Fruit fly (Drosophila melanogaster): ENCODE measurements around the gene CG43774.

The CG43774 gene

DNA sequence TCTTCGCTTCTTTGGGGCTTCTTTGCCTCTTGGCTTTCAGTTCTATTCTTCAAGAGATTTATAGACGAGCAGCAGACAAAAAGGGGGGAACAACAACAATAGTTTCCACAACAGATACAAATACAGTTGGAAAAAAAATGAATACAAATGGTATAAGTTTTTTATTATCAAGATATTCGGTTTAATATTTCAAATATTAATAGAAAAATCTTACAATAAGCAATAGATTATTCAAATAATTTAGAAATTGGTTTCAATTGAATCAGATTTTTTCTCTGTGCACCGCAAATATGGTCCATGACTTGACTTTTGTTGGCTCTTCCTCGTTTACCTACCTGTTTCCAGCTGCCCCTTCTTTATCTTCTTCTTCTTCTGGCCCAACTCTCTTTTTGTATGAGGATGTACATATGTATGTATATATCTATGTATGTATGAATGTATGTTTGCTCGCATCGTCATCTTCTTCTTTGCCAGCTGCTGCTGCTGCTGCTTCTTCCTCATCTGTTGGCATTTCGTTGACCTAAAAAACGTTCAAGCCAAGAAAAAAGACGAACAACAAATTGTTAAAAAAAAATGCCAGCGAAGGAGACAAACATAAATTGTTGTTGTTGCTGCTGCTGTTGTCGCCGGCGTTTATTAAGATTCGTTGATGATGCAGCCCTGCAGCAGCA, 45.1 kb downstream of the CG43774 start (continued):
- TF ChIP-seq sd (tag; optimal IDR thresholded peaks at IDR 0.05): peak; percentile 2
- TF ChIP-seq CG8359 (GFP tag; optimal IDR thresholded peaks at IDR 0.05; ENCODE audit: borderline replicate concordance): peak; percentile 43
- peak; percentile 75 for TF ChIP-seq sob (GFP tag; IDR thresholded peaks at IDR 0.05)
- no peak for TF ChIP-seq CG13624 (GFP tag; optimal IDR thresholded peaks at IDR 0.05)
- TF ChIP-seq Sox102F (GFP tag; optimal IDR thresholded peaks at IDR 0.05): peak; percentile 91
- TF ChIP-seq cg (GFP tag; optimal IDR thresholded peaks at IDR 0.05): peak; percentile 39
- peak; percentile 92 for TF ChIP-seq CG17385 (GFP tag; optimal IDR thresholded peaks at IDR 0.05)
- TF ChIP-seq NC2β (GFP tag; optimal IDR thresholded peaks at IDR 0.05): peak; percentile 6
- TF ChIP-seq zen (tag; optimal IDR thresholded peaks at IDR 0.05): peak; percentile 53
- peak; percentile 54 for TF ChIP-seq lab (GFP tag; optimal IDR thresholded peaks at IDR 0.05)
- peak; percentile 42 for TF ChIP-seq Meics (GFP tag; optimal IDR thresholded peaks at IDR 0.05)
- peak; percentile 92 for TF ChIP-seq Xrp1 (GFP tag; IDR thresholded peaks at IDR 0.05)
- TF ChIP-seq CG10209 (GFP tag; optimal IDR thresholded peaks at IDR 0.05): peak; percentile 59
- TF ChIP-seq Atf3 (GFP tag; optimal IDR thresholded peaks at IDR 0.05): peak; percentile 8
- TF ChIP-seq B-H2 (GFP tag; optimal IDR thresholded peaks at IDR 0.05): no peak
- TF ChIP-seq ro (GFP tag; IDR thresholded peaks at IDR 0.05): peak; percentile 36; the same call in 1 of the 2 replicates
- peak; percentile 65 for TF ChIP-seq esg (GFP tag; conservative IDR thresholded peaks at IDR 0.05)
- no peak for TF ChIP-seq Oaz (GFP tag; IDR thresholded peaks at IDR 0.05)
- TF ChIP-seq maf-S (GFP tag; optimal IDR thresholded peaks at IDR 0.05): peak; percentile 5
- peak; percentile 87 for TF ChIP-seq CG33557 (GFP tag; optimal IDR thresholded peaks at IDR 0.05)
- TF ChIP-seq CG11560 (tag; IDR thresholded peaks at IDR 0.05): no peak
- TF ChIP-seq CG34422 (GFP tag; IDR thresholded peaks at IDR 0.05): peak; percentile 75
- peak; percentile 84 for TF ChIP-seq oc (tag; optimal IDR thresholded peaks at IDR 0.05)
- TF ChIP-seq Fer3 (tag; optimal IDR thresholded peaks at IDR 0.05): peak; percentile 31
- peak; percentile 81 for TF ChIP-seq ATbp (GFP tag; optimal IDR thresholded peaks at IDR 0.05)
- TF ChIP-seq ttk (GFP tag; IDR thresholded peaks at IDR 0.05): peak; percentile 77
- peak; percentile 2 for TF ChIP-seq Mad (GFP tag; optimal IDR thresholded peaks at IDR 0.05)
- TF ChIP-seq CG17568 (GFP tag; optimal IDR thresholded peaks at IDR 0.05): peak; percentile 56
- TF ChIP-seq CG7372 (GFP tag; IDR thresholded peaks at IDR 0.05): peak; percentile 51; the same call in 1 of the 2 replicates
- peak; percentile 82 for TF ChIP-seq CG7839 (tag; optimal IDR thresholded peaks at IDR 0.05)
- peak; percentile 78 for TF ChIP-seq CG17359 (tag; optimal IDR thresholded peaks at IDR 0.05)
- TF ChIP-seq CG9437 (GFP tag; optimal IDR thresholded peaks at IDR 0.05): peak; percentile 53
- TF ChIP-seq CG1647 (GFP tag; optimal IDR thresholded peaks at IDR 0.05): no peak
- TF ChIP-seq crp (GFP tag; optimal IDR thresholded peaks at IDR 0.05): no peak
- TF ChIP-seq CG18262 (tag; optimal IDR thresholded peaks at IDR 0.05): peak; percentile 89
- TF ChIP-seq Lim3 (GFP tag; IDR thresholded peaks at IDR 0.05): no peak
- TF ChIP-seq Hand (GFP tag; optimal IDR thresholded peaks at IDR 0.05): peak; percentile 30
- TF ChIP-seq odd (GFP tag; optimal IDR thresholded peaks at IDR 0.05): peak; percentile 38
- no peak for TF ChIP-seq crc (GFP tag; optimal IDR thresholded peaks at IDR 0.05)
- TF ChIP-seq Asciz (GFP tag; optimal IDR thresholded peaks at IDR 0.05): peak; percentile 61
- 0 out of 2 replicates have a peak, but pooled peaks have one; percentile 7 for TF ChIP-seq MBD-R2 (GFP tag; IDR thresholded peaks at IDR 0.05)
- peak; percentile 14 for TF ChIP-seq CG13296 (GFP tag; optimal IDR thresholded peaks at IDR 0.05)
- TF ChIP-seq CG9817 (tag; optimal IDR thresholded peaks at IDR 0.05): peak; percentile 51
- TF ChIP-seq Adf1 (GFP tag; IDR thresholded peaks at IDR 0.05): no peak
- TF ChIP-seq CG2875 (GFP tag; optimal IDR thresholded peaks at IDR 0.05): peak; percentile 67
- TF ChIP-seq CG30020 (tag; optimal IDR thresholded peaks at IDR 0.05): peak; percentile 42
- peak; percentile 51 for TF ChIP-seq salm (tag; optimal IDR thresholded peaks at IDR 0.05)
- peak; percentile 76 for TF ChIP-seq D19A (tag; optimal IDR thresholded peaks at IDR 0.05)
- peak; percentile 82 for TF ChIP-seq CG17829 (tag; optimal IDR thresholded peaks at IDR 0.05)
